Worm (Caenorhabditis elegans) whole organism, L2 larva: ENCODE results near the gene Y51B9A.5.

Source experiments
- F13H6.1 ChIP-seq: sonication (generic microtip); optimal IDR thresholded peaks from 2 replicates; lab custom pipeline; 2016; ENCODE audit warnings: missing genetic modification characterization, missing compliant biosample characterization
- ZK546.5 ChIP-seq: sonication (generic microtip); optimal IDR thresholded peaks from 2 replicates; lab custom pipeline; 2017; ENCODE audit warnings: missing biosample characterization, missing genetic modification characterization
- aly-2 ChIP-seq: fragments of 150-350 bp; optimal IDR thresholded peaks from 2 replicates; lab custom pipeline; 2014; ENCODE audit warnings: missing biosample characterization, missing genetic modification characterization
- blmp-1 ChIP-seq: sonication (generic microtip); optimal IDR thresholded peaks from 2 replicates; lab custom pipeline; 2017; ENCODE audit warnings: missing genetic modification characterization, mild to moderate bottlenecking, missing compliant biosample characterization, antibody characterized with exemption, moderate library complexity; ENCODE audit not compliant: insufficient read depth
- ceh-16 ChIP-seq: fragments of 150-350 bp; optimal IDR thresholded peaks from 2 replicates; lab custom pipeline; 2014; ENCODE audit warnings: missing biosample characterization, missing genetic modification characterization
- ceh-82 ChIP-seq: fragments of 150-350 bp; optimal IDR thresholded peaks from 2 replicates; lab custom pipeline; 2014; ENCODE audit warnings: missing biosample characterization, missing genetic modification characterization
- crh-2 ChIP-seq: sonication (generic microtip); optimal IDR thresholded peaks from 2 replicates; lab custom pipeline; 2017; ENCODE audit warnings: missing biosample characterization, missing genetic modification characterization
- dmd-4 ChIP-seq: sonication (generic microtip); optimal IDR thresholded peaks from 2 replicates; lab custom pipeline; 2017; ENCODE audit warnings: missing biosample characterization, missing genetic modification characterization
- egl-27 ChIP-seq: sonication (generic microtip); optimal IDR thresholded peaks from 3 replicates; lab custom pipeline; 2017; ENCODE audit warnings: missing biosample characterization, missing genetic modification reagents, missing genetic modification characterization
- elt-1 ChIP-seq: fragments of 150-350 bp; optimal IDR thresholded peaks from 2 replicates; lab custom pipeline; 2014; ENCODE audit warnings: missing biosample characterization, missing genetic modification characterization
- elt-3 ChIP-seq: sonication (generic microtip); optimal IDR thresholded peaks from 2 replicates; lab custom pipeline; 2017; ENCODE audit warnings: missing biosample characterization, missing genetic modification characterization
- fos-1 ChIP-seq: fragments of 150-350 bp; optimal IDR thresholded peaks from 2 replicates; lab custom pipeline; 2014; ENCODE audit warnings: missing biosample characterization, missing genetic modification characterization
- gmeb-1 ChIP-seq: fragments of 150-350 bp; optimal IDR thresholded peaks from 2 replicates; lab custom pipeline; 2014; ENCODE audit warnings: missing biosample characterization, missing genetic modification characterization
- lin-11 ChIP-seq: fragments of 150-350 bp; sonication (generic microtip); optimal IDR thresholded peaks from 2 replicates; lab custom pipeline; 2014; ENCODE audit warnings: missing biosample characterization, missing genetic modification characterization, inconsistent platforms, mixed read lengths
- lin-13 ChIP-seq: fragments of 150-350 bp; optimal IDR thresholded peaks from 2 replicates; lab custom pipeline; 2014; ENCODE audit warnings: missing biosample characterization, missing genetic modification reagents, missing genetic modification characterization
- lin-39 ChIP-seq: fragments of 150-350 bp; optimal IDR thresholded peaks from 2 replicates; lab custom pipeline; 2014; ENCODE audit warnings: missing biosample characterization, missing genetic modification reagents, missing genetic modification characterization
- mab-5 ChIP-seq: fragments of 150-350 bp; optimal IDR thresholded peaks from 2 replicates; lab custom pipeline; 2014; ENCODE audit warnings: missing biosample characterization, missing genetic modification characterization
- mbf-1 ChIP-seq: sonication (generic microtip); optimal IDR thresholded peaks from 2 replicates; lab custom pipeline; 2017; ENCODE audit warnings: missing biosample characterization, missing genetic modification characterization
- mdl-1 ChIP-seq, 2 experiments: fragments of 150-350 bp in 1 of 2; sonication (generic microtip) in 1 of 2; optimal IDR thresholded peaks; 2 replicates each; lab custom pipeline; 2017; ENCODE audit warnings: missing biosample characterization in 2 of 2, missing genetic modification characterization in 2 of 2
- nhr-10 ChIP-seq: sonication (generic microtip); optimal IDR thresholded peaks from 2 replicates; lab custom pipeline; 2017; ENCODE audit warnings: missing biosample characterization, missing genetic modification characterization
- nhr-11 ChIP-seq: fragments of 150-350 bp; optimal IDR thresholded peaks from 2 replicates; lab custom pipeline; 2014; ENCODE audit warnings: missing biosample characterization, missing genetic modification characterization
- nhr-12 ChIP-seq: fragments of 150-350 bp; optimal IDR thresholded peaks from 2 replicates; lab custom pipeline; 2014; ENCODE audit warnings: missing biosample characterization, missing genetic modification characterization
- nhr-129 ChIP-seq: fragments of 150-350 bp; optimal IDR thresholded peaks from 2 replicates; lab custom pipeline; 2014; ENCODE audit warnings: missing biosample characterization, missing genetic modification characterization
- nhr-21 ChIP-seq: fragments of 150-350 bp; optimal IDR thresholded peaks from 2 replicates; lab custom pipeline; 2014; ENCODE audit warnings: missing biosample characterization, missing genetic modification characterization
- nhr-23 ChIP-seq: fragments of 150-350 bp; optimal IDR thresholded peaks from 2 replicates; lab custom pipeline; 2014; ENCODE audit warnings: missing biosample characterization, missing genetic modification reagents, missing genetic modification characterization
- skn-1 ChIP-seq: sonication (generic microtip); optimal IDR thresholded peaks from 2 replicates; lab custom pipeline; 2017; ENCODE audit warnings: missing biosample characterization, missing genetic modification characterization
- sma-9 ChIP-seq, 2 experiments: fragments of 150-350 bp in 1 of 2; sonication (generic microtip) in 1 of 2; optimal IDR thresholded peaks; 2 replicates each; lab custom pipeline; 2014 to 2016; ENCODE audit warnings: missing genetic modification characterization in 2 of 2, mild to moderate bottlenecking in 1 of 2, missing biosample characterization in 1 of 2, missing compliant biosample characterization in 1 of 2, missing genetic modification reagents in 1 of 2, moderate library complexity in 1 of 2
- unc-39 ChIP-seq: fragments of 150-350 bp; optimal IDR thresholded peaks from 2 replicates; lab custom pipeline; 2014; ENCODE audit warnings: missing biosample characterization, missing genetic modification characterization
- unc-62 ChIP-seq: fragments of 150-350 bp; optimal IDR thresholded peaks from 2 replicates; lab custom pipeline; 2014; ENCODE audit warnings: missing biosample characterization, missing genetic modification reagents, missing genetic modification characterization
- ztf-4 ChIP-seq: fragments of 150-350 bp; optimal IDR thresholded peaks from 2 replicates; lab custom pipeline; 2014; ENCODE audit warnings: missing biosample characterization, missing genetic modification characterization

The Y51B9A.5 gene

ce11 chrII:9403087-9403486 lies 859 bp upstream of the Y51B9A.5 start, which contains the start of gene Y51B9A.6:
Gene Y51B9A.6 (minus strand): TSS chrII:9403187.
- TF ChIP-seq nhr-12 = no peak
- no peak for TF ChIP-seq unc-62 (GFP tag; lab: Kevin White, UChicago)
- TF ChIP-seq crh-2 = no peak
- TF ChIP-seq elt-1 (tag; lab: Kevin White, UChicago) = no peak
- TF ChIP-seq nhr-21 (tag; lab: Kevin White, UChicago) = no peak
- TF ChIP-seq mdl-1 (tag; optimal IDR thresholded peaks at IDR 0.05; lab: Kevin White, UChicago) = no peak
- no peak for TF ChIP-seq unc-39 (tag; lab: Kevin White, UChicago)
- no peak for TF ChIP-seq aly-2
- TF ChIP-seq nhr-11 = no peak
- no peak for TF ChIP-seq nhr-10
- no peak for TF ChIP-seq dmd-4 (tag; lab: Kevin White, UChicago)
- TF ChIP-seq skn-1 (tag; lab: Kevin White, UChicago) = no peak
- no peak for TF ChIP-seq F13H6.1 (tag; lab: Kevin White, UChicago)

DNA sequence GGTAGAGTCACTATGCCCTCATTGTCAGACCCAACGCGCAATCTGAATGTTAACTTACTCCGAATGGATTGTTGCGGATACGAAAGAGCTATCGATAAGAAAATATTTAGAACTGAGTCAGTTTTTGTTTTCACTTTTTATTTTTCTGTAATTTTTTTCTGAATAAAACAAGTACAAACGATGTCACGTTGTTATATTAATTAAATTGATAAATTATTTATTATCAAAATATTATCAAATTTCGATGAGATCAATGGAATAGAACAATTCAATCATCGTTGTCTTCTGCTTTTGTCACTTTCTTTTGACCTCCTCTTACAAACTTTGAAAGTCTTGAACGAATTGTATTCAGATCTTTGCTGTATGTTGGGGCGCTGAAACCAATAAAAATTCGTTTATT lies 3.1 kb downstream of the Y51B9A.5 start, which contains the start of gene mpz-6:
mpz-6 (minus strand) TSS at position 101 of the 400 bp plus-strand sequence.
- TF ChIP-seq lin-39 (tag; lab: Kevin White, UChicago) (no peak), lin-11 (no peak), fos-1 (tag; lab: Kevin White, UChicago) (no peak), aly-2 (no peak), ZK546.5 (tag; lab: Kevin White, UChicago) (no peak), elt-3 (tag; lab: Kevin White, UChicago) (no peak)

- no peak for TF ChIP-seq elt-3 (tag; lab: Kevin White, UChicago)
- TF ChIP-seq mab-5 (tag; lab: Kevin White, UChicago) = no peak
- TF ChIP-seq mdl-1 (tag; optimal IDR thresholded peaks at IDR 0.05; lab: Kevin White, UChicago) = no peak
- TF ChIP-seq ceh-16 (tag; lab: Kevin White, UChicago) = no peak
- no peak for TF ChIP-seq gmeb-1 (tag; lab: Kevin White, UChicago)
- TF ChIP-seq nhr-23 (tag; lab: Kevin White, UChicago) = no peak
- no peak for TF ChIP-seq ZK546.5 (tag; lab: Kevin White, UChicago)
- TF ChIP-seq nhr-129 (tag; lab: Kevin White, UChicago) = no peak
- TF ChIP-seq nhr-21 (tag; lab: Kevin White, UChicago) = no peak
- TF ChIP-seq ztf-4 = no peak
- TF ChIP-seq lin-13 = no peak
- no peak for TF ChIP-seq nhr-11
Observed at ce11 chrII:9407469-9407868, 3.5 kb downstream of the Y51B9A.5 start, which contains the start of gene arrd-2. Gene arrd-2 (plus strand): TSS chrII:9407769.

ce11 chrII:9411497-9411896 lies 7.6 kb downstream of the Y51B9A.5 start, which contains the start of gene M176.9:
Gene M176.9 (minus strand): TSS chrII:9411597.
- TF ChIP-seq lin-11 (no peak), nhr-21 (tag; lab: Kevin White, UChicago) (no peak), blmp-1 (tag; lab: Kevin White, UChicago) (no peak), crh-2 (no peak), nhr-129 (tag; lab: Kevin White, UChicago) (no peak), mdl-1 (tag; optimal IDR thresholded peaks at IDR 0.05; lab: Kevin White, UChicago) (no peak)

DNA sequence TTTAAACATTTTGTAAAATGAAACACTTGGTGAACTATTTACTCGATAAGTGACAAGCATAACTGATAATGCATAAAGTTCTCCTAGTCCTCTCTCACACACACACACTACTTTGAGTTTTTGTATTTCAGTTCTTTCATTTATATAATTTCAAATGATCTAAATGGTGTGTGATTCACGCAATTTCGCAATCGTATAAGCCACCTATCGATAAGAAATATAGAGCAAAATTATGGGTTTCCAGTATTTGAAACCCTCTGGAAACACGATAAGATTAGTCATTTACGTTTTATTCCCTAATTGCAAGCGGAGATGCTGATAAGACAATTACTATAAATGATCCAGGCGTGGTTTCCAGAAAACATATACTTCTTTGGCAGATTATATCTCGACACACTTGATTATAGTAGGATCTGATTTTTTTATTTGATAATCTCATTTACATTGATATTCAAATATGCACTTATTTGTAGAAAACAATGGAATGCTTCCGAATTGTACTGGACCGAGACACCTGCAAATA lies 8.2 kb downstream of the Y51B9A.5 start, which contains the start of gene arrd-3:
arrd-3 (plus strand) TSS at position 473 of the 523 bp plus-strand sequence.
- no peak for TF ChIP-seq egl-27 (tag; lab: Kevin White, UChicago)
- TF ChIP-seq ceh-16 (tag; lab: Kevin White, UChicago) = no peak
- peak; percentile 18 for TF ChIP-seq sma-9 (GFP tag; optimal IDR thresholded peaks at IDR 0.05; lab: Kevin White, UChicago)
- no peak for TF ChIP-seq sma-9 (tag; optimal IDR thresholded peaks at IDR 0.05; lab: Kevin White, UChicago)
- no peak for TF ChIP-seq mbf-1 (tag; lab: Kevin White, UChicago)
- no peak for TF ChIP-seq nhr-10
- no peak for TF ChIP-seq nhr-21 (tag; lab: Kevin White, UChicago)
- TF ChIP-seq lin-39 (tag; lab: Kevin White, UChicago) = no peak
- no peak for TF ChIP-seq nhr-11
- TF ChIP-seq gmeb-1 (tag; lab: Kevin White, UChicago) = peak; percentile 7
- peak; percentile 94 for TF ChIP-seq fos-1 (tag; lab: Kevin White, UChicago)
- TF ChIP-seq dmd-4 (tag; lab: Kevin White, UChicago) = no peak
- TF ChIP-seq ceh-82 (tag; lab: Kevin White, UChicago) = no peak
- no peak for TF ChIP-seq lin-13
- TF ChIP-seq, all 48 proteins: peak for 3
